Worm (Caenorhabditis elegans) whole organism, L3 larva: ENCODE results near the gene inx-10.
A peak's percentile ranks its signal among the peaks of the same experiment; 100 is the strongest.

Experiments used
- R02D3.7 ChIP-seq: fragments of 150-350 bp; optimal IDR thresholded peaks from 2 replicates; lab custom pipeline; 2014; ENCODE audit warnings: missing biosample characterization, missing genetic modification characterization
- ZK546.5 ChIP-seq: sonication (generic microtip); optimal IDR thresholded peaks from 2 replicates; lab custom pipeline; 2017; ENCODE audit warnings: missing biosample characterization, missing genetic modification characterization
- aly-2 ChIP-seq: fragments of 150-350 bp; optimal IDR thresholded peaks from 2 replicates; lab custom pipeline; 2014; ENCODE audit warnings: missing biosample characterization, missing genetic modification characterization
- ama-1 ChIP-seq: fragments of 150-350 bp; optimal IDR thresholded peaks from 2 replicates; lab custom pipeline; 2018
- ceh-16 ChIP-seq: sonication (generic microtip); optimal IDR thresholded peaks from 2 replicates; lab custom pipeline; 2017; ENCODE audit warnings: missing biosample characterization, missing genetic modification characterization
- ceh-28 ChIP-seq: fragments of 150-350 bp; optimal IDR thresholded peaks from 2 replicates; lab custom pipeline; 2014; ENCODE audit warnings: missing biosample characterization, missing genetic modification reagents, missing genetic modification characterization
- ceh-82 ChIP-seq: fragments of 150-350 bp; optimal IDR thresholded peaks from 2 replicates; lab custom pipeline; 2014; ENCODE audit warnings: missing biosample characterization, missing genetic modification characterization
- ceh-9 ChIP-seq: sonication (generic microtip); optimal IDR thresholded peaks from 2 replicates; lab custom pipeline; 2018; ENCODE audit warnings: missing biosample characterization, missing genetic modification characterization
- daf-12 ChIP-seq: fragments of 150-350 bp; optimal IDR thresholded peaks from 2 replicates; lab custom pipeline; 2014; ENCODE audit warnings: missing biosample characterization, missing genetic modification reagents, missing genetic modification characterization
- egl-27 ChIP-seq: sonication (generic microtip); optimal IDR thresholded peaks from 4 replicates; lab custom pipeline; 2017; ENCODE audit warnings: missing biosample characterization, missing genetic modification reagents, missing genetic modification characterization
- egl-5 ChIP-seq: fragments of 150-350 bp; optimal IDR thresholded peaks from 2 replicates; lab custom pipeline; 2017; ENCODE audit warnings: missing biosample characterization, missing genetic modification reagents, missing genetic modification characterization, inconsistent platforms
- elt-1 ChIP-seq: fragments of 150-350 bp; optimal IDR thresholded peaks from 2 replicates; lab custom pipeline; 2014; ENCODE audit warnings: missing biosample characterization, missing genetic modification characterization
- elt-2 ChIP-seq: sonication (generic microtip); optimal IDR thresholded peaks from 2 replicates; lab custom pipeline; 2016; ENCODE audit warnings: missing genetic modification reagents, mild to moderate bottlenecking, missing genetic modification characterization, missing compliant biosample characterization
- elt-3 ChIP-seq, 3 experiments: fragments of 150-350 bp in 1 of 3; sonication (generic microtip) in 2 of 3; optimal IDR thresholded peaks; 2 replicates in 2 of 3; 4 replicates in 1 of 3; lab custom pipeline; 2014 to 2017; ENCODE audit warnings: missing biosample characterization in 3 of 3, missing genetic modification characterization in 3 of 3
- eor-1 ChIP-seq, 2 experiments: fragments of 150-350 bp; optimal IDR thresholded peaks; 2 replicates each; lab custom pipeline; 2014 to 2018; ENCODE audit warnings: missing biosample characterization in 2 of 2, missing genetic modification characterization in 2 of 2
- fkh-10 ChIP-seq: sonication (generic microtip); optimal IDR thresholded peaks from 2 replicates; lab custom pipeline; 2017; ENCODE audit warnings: missing biosample characterization, missing genetic modification reagents, missing genetic modification characterization
- fkh-2 ChIP-seq: fragments of 150-350 bp; optimal IDR thresholded peaks from 2 replicates; lab custom pipeline; 2014; ENCODE audit warnings: missing biosample characterization, missing genetic modification reagents, missing genetic modification characterization
- fos-1 ChIP-seq: fragments of 150-350 bp; optimal IDR thresholded peaks from 2 replicates; lab custom pipeline; 2014; ENCODE audit warnings: missing biosample characterization, missing genetic modification characterization
- hmg-11 ChIP-seq: sonication (generic microtip); optimal IDR thresholded peaks from 2 replicates; lab custom pipeline; 2016; ENCODE audit warnings: missing genetic modification characterization, missing compliant biosample characterization
- jun-1 ChIP-seq: fragments of 150-350 bp; optimal IDR thresholded peaks from 2 replicates; lab custom pipeline; 2014; ENCODE audit warnings: missing biosample characterization, missing genetic modification reagents, missing genetic modification characterization
- lin-15B ChIP-seq: fragments of 150-350 bp; optimal IDR thresholded peaks from 2 replicates; lab custom pipeline; 2014; ENCODE audit warnings: missing biosample characterization, missing genetic modification characterization
- lin-39 ChIP-seq: fragments of 150-350 bp; optimal IDR thresholded peaks from 2 replicates; lab custom pipeline; 2018; ENCODE audit warnings: missing biosample characterization, missing genetic modification reagents, missing genetic modification characterization
- lsy-12 ChIP-seq: sonication (generic microtip); optimal IDR thresholded peaks from 2 replicates; lab custom pipeline; 2016; ENCODE audit warnings: mild to moderate bottlenecking, missing genetic modification characterization, missing compliant biosample characterization
- mdl-1 ChIP-seq: fragments of 150-350 bp; optimal IDR thresholded peaks from 2 replicates; lab custom pipeline; 2014; ENCODE audit warnings: missing biosample characterization, missing genetic modification characterization
- mml-1 ChIP-seq: fragments of 150-350 bp; sonication (generic microtip); optimal IDR thresholded peaks from 3 replicates; lab custom pipeline; 2014; ENCODE audit warnings: missing biosample characterization, missing genetic modification characterization
- nfya-1 ChIP-seq: sonication (generic microtip); optimal IDR thresholded peaks from 2 replicates; lab custom pipeline; 2017; ENCODE audit warnings: missing genetic modification characterization, mild to moderate bottlenecking, missing compliant biosample characterization, antibody characterized with exemption, moderate library complexity; ENCODE audit not compliant: insufficient read depth
- nhr-11 ChIP-seq: fragments of 150-350 bp; optimal IDR thresholded peaks from 2 replicates; lab custom pipeline; 2014; ENCODE audit warnings: missing biosample characterization, missing genetic modification characterization
- nhr-12 ChIP-seq: fragments of 150-350 bp; optimal IDR thresholded peaks from 2 replicates; lab custom pipeline; 2014; ENCODE audit warnings: missing biosample characterization, missing genetic modification characterization
- nhr-23 ChIP-seq: fragments of 150-350 bp; optimal IDR thresholded peaks from 2 replicates; lab custom pipeline; 2014; ENCODE audit warnings: missing biosample characterization, missing genetic modification reagents, missing genetic modification characterization
- nhr-237 ChIP-seq: fragments of 150-350 bp; optimal IDR thresholded peaks from 2 replicates; lab custom pipeline; 2014; ENCODE audit warnings: missing biosample characterization, missing genetic modification characterization
- nhr-25 ChIP-seq: sonication (generic microtip); optimal IDR thresholded peaks from 2 replicates; lab custom pipeline; 2017; ENCODE audit warnings: missing biosample characterization, missing genetic modification characterization
- nhr-28 ChIP-seq: fragments of 150-350 bp; optimal IDR thresholded peaks from 2 replicates; lab custom pipeline; 2014; ENCODE audit warnings: missing biosample characterization, missing genetic modification characterization
- nhr-43 ChIP-seq: sonication (generic microtip); optimal IDR thresholded peaks from 2 replicates; lab custom pipeline; 2016; ENCODE audit warnings: mild to moderate bottlenecking, missing genetic modification characterization, missing compliant biosample characterization; ENCODE audit not compliant: poor library complexity, severe bottlenecking
- nhr-67 ChIP-seq: fragments of 150-350 bp; optimal IDR thresholded peaks from 2 replicates; lab custom pipeline; 2014; ENCODE audit warnings: missing biosample characterization, missing genetic modification characterization
- nhr-76 ChIP-seq: fragments of 150-350 bp; sonication (generic microtip); optimal IDR thresholded peaks from 5 replicates; lab custom pipeline; 2014; ENCODE audit warnings: missing biosample characterization, missing genetic modification characterization
- nhr-77 ChIP-seq: fragments of 150-350 bp; optimal IDR thresholded peaks from 2 replicates; lab custom pipeline; 2014; ENCODE audit warnings: missing biosample characterization, missing genetic modification characterization
- pha-4 ChIP-seq: fragments of 150-350 bp; optimal IDR thresholded peaks from 2 replicates; lab custom pipeline; 2014; ENCODE audit warnings: missing biosample characterization, missing genetic modification reagents, missing genetic modification characterization
- pqm-1 ChIP-seq: fragments of 150-350 bp; optimal IDR thresholded peaks from 2 replicates; lab custom pipeline; 2017; ENCODE audit warnings: missing biosample characterization, missing genetic modification characterization, inconsistent platforms
- sea-2 ChIP-seq: fragments of 150-350 bp; sonication (generic microtip); optimal IDR thresholded peaks from 4 replicates; lab custom pipeline; 2014; ENCODE audit warnings: missing biosample characterization, missing genetic modification reagents, missing genetic modification characterization
- skn-1 ChIP-seq: fragments of 150-350 bp; optimal IDR thresholded peaks from 2 replicates; lab custom pipeline; 2014; ENCODE audit warnings: missing biosample characterization, missing genetic modification characterization
- snpc-4 ChIP-seq: fragments of 150-350 bp; optimal IDR thresholded peaks from 2 replicates; lab custom pipeline; 2014; ENCODE audit warnings: missing biosample characterization, missing genetic modification characterization
- tbx-2 ChIP-seq: sonication (generic microtip); optimal IDR thresholded peaks from 2 replicates; lab custom pipeline; 2016; ENCODE audit warnings: mild to moderate bottlenecking, missing genetic modification characterization, missing compliant biosample characterization
- unc-39 ChIP-seq: sonication (generic microtip); optimal IDR thresholded peaks from 4 replicates; lab custom pipeline; 2017; ENCODE audit warnings: missing biosample characterization, missing genetic modification characterization
- unc-62 ChIP-seq: fragments of 150-350 bp; sonication (generic microtip); optimal IDR thresholded peaks from 4 replicates; lab custom pipeline; 2014; ENCODE audit warnings: missing biosample characterization, missing genetic modification reagents, missing genetic modification characterization
- zag-1 ChIP-seq: fragments of 150-350 bp; optimal IDR thresholded peaks from 2 replicates; lab custom pipeline; 2014; ENCODE audit warnings: missing biosample characterization, missing genetic modification characterization
- ztf-11 ChIP-seq: fragments of 150-350 bp; optimal IDR thresholded peaks from 2 replicates; lab custom pipeline; 2014; ENCODE audit warnings: missing biosample characterization, missing genetic modification characterization
- ztf-4 ChIP-seq: fragments of 150-350 bp; optimal IDR thresholded peaks from 2 replicates; lab custom pipeline; 2014; ENCODE audit warnings: missing biosample characterization, missing genetic modification characterization

inx-10 gene

DNA sequence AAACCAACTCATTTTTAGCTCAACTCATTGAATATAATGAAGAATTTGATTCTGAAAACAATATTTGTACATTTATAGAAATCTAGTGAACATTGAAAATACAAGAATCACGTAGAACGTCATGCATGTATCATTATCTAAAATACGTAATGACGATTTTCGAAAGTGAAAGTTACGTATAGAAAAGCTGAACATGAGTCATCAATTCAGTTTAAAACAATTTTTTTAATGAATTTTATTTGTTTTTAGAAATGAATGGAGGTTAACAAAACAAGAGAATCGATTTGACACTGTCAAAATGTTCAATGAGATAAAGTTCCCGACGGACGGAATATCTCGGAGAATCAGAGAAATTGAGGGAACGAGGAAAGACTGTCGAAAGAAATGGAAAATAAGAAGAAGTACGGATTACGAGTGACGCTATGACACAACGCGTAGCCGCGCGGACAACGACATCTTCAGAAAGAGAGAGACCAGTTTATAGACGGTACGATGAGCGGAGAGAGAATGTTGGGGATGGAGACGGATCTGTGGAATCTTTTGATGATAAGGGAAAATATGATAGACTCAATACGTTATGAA is 25.5 kb downstream of the inx-10 start, which contains the start of gene ptr-1:
ptr-1 (minus strand) TSS at position 51 of the 582 bp plus-strand sequence.
- no peak for TF ChIP-seq unc-62
- TF ChIP-seq nhr-77 = no peak

DNA sequence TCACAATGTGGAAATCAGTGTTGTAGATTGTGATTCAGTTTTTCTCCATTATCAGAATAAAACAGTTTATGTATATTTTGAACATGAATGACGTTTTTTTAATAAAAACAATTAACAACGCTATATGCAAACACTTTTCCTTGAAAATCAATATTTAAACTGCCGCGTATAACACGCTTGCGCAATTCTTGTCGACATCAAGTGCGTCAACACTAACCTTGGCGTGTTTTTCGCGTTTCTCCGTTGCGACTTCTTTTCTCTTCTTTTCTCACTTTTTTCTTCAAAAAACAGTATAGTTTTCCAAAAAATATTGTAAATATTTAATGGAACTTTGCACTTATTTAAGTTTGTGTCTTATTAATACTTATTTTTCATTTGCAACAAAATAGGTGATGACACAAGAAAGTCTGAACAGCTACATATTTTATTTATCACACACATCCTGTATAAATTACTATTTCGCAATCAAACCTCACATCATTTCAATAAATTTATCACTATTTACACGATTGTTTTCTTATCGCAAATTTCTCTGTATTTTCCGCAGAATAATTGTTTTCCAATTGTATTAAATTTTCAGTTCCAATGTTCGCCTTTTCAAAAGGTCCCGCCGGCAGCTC is 31.9 kb downstream of the inx-10 start, which contains the start of gene spas-1:
spas-1 (plus strand) TSS at position 572 of the 620 bp plus-strand sequence.
- TF ChIP-seq ZK546.5 (tag; lab: Kevin White, UChicago) = no peak
- no peak for TF ChIP-seq nhr-11 (tag; lab: Kevin White, UChicago)
- no peak for TF ChIP-seq aly-2
- TF ChIP-seq nhr-67 (tag; lab: Kevin White, UChicago) = no peak
- no peak for TF ChIP-seq nhr-237 (tag; lab: Kevin White, UChicago)
- peak; percentile 19 for TF ChIP-seq ceh-82
- no peak for TF ChIP-seq ceh-16 (tag; lab: Kevin White, UChicago)
- peak; percentile 60 for TF ChIP-seq unc-62
- peak; percentile 41 for TF ChIP-seq ama-1
- no peak for TF ChIP-seq daf-12 (tag; lab: Kevin White, UChicago)
- TF ChIP-seq hmg-11 (tag; lab: Kevin White, UChicago) = peak; percentile 71
- TF ChIP-seq sea-2 (GFP tag; lab: Kevin White, UChicago) = no peak
- peak; percentile 73 for TF ChIP-seq pqm-1 (tag; lab: Kevin White, UChicago)
- TF ChIP-seq eor-1 (tag; optimal IDR thresholded peaks at IDR 0.05; lab: Kevin White, UChicago) = no peak
- peak; percentile 71 for TF ChIP-seq elt-2 (tag; lab: Kevin White, UChicago)
- TF ChIP-seq fkh-10 (GFP tag; lab: Kevin White, UChicago) = no peak
- peak; percentile 37 for TF ChIP-seq elt-1 (tag; lab: Kevin White, UChicago)
- TF ChIP-seq ceh-9 (tag; lab: Kevin White, UChicago) = no peak
- peak; percentile 76 for TF ChIP-seq tbx-2 (tag; lab: Kevin White, UChicago)
- TF ChIP-seq nhr-25 (tag; lab: Kevin White, UChicago) = peak; percentile 84
- TF ChIP-seq R02D3.7 (tag; lab: Kevin White, UChicago) = peak; percentile 75
- no peak for TF ChIP-seq nhr-77
- no peak for TF ChIP-seq nhr-12 (tag; lab: Kevin White, UChicago)
- TF ChIP-seq unc-39 (tag; lab: Kevin White, UChicago) = no peak
- peak; percentile 88 for TF ChIP-seq snpc-4 (tag; lab: Kevin White, UChicago)
- TF ChIP-seq lin-39 (tag; lab: Kevin White, UChicago) = peak; percentile 7
- no peak for TF ChIP-seq mdl-1 (tag; lab: Kevin White, UChicago)
- TF ChIP-seq egl-27 (tag; lab: Kevin White, UChicago) = peak; percentile 25
- TF ChIP-seq jun-1 (tag; lab: Kevin White, UChicago) = peak; percentile 71
- no peak for TF ChIP-seq fkh-2 (tag; lab: Kevin White, UChicago)
- peak; percentile 89 for TF ChIP-seq nhr-23 (tag; lab: Kevin White, UChicago)
- TF ChIP-seq ztf-11 (tag; lab: Kevin White, UChicago) = no peak
- TF ChIP-seq lin-15B (tag; lab: Kevin White, UChicago) = peak; percentile 88
- TF ChIP-seq egl-5 (tag; lab: Kevin White, UChicago) = peak; percentile 67
- TF ChIP-seq nhr-28 (tag; lab: Kevin White, UChicago) = no peak
- peak; percentile 82 for TF ChIP-seq ceh-28 (tag; lab: Kevin White, UChicago)
- no peak for TF ChIP-seq ztf-4
- TF ChIP-seq mml-1 (tag; lab: Kevin White, UChicago) = no peak
- TF ChIP-seq pha-4 (tag; lab: Kevin White, UChicago) = peak; percentile 95
- no peak for TF ChIP-seq zag-1 (tag; lab: Kevin White, UChicago)
- TF ChIP-seq nfya-1 (tag; lab: Kevin White, UChicago) = peak; percentile 85
- TF ChIP-seq nhr-43 (tag; lab: Kevin White, UChicago) = peak; percentile 77
- TF ChIP-seq nhr-76 = no peak
- TF ChIP-seq lsy-12 = peak; percentile 73
- TF ChIP-seq skn-1 (tag; lab: Kevin White, UChicago) = no peak
- no peak for TF ChIP-seq fos-1
- TF ChIP-seq elt-3 (tag; optimal IDR thresholded peaks at IDR 0.05; lab: Kevin White, UChicago) = no peak
